Worm (Caenorhabditis elegans): ENCODE measurements around the gene Y113G7B.27.

ce11 chrV:20165808-20166207 is 26.8 kb upstream of the Y113G7B.27 start:
- TF ChIP-seq snpc-4 (tag; optimal IDR thresholded peaks at IDR 0.05), result no peak
- no peak for TF ChIP-seq nhr-237 (tag; optimal IDR thresholded peaks at IDR 0.05)
- no peak for TF ChIP-seq lsy-2 (tag; optimal IDR thresholded peaks at IDR 0.05)
- no peak for TF ChIP-seq unc-62 (GFP tag; optimal IDR thresholded peaks at IDR 0.05)
- no peak for TF ChIP-seq ham-2 (GFP tag; optimal IDR thresholded peaks at IDR 0.05)
- no peak for TF ChIP-seq lin-32 (GFP tag; optimal IDR thresholded peaks at IDR 0.05)
- TF ChIP-seq nhr-76 (tag; optimal IDR thresholded peaks at IDR 0.05), result no peak
- TF ChIP-seq unc-39 (tag; optimal IDR thresholded peaks at IDR 0.05), result no peak
- no peak for TF ChIP-seq elt-1 (tag; optimal IDR thresholded peaks at IDR 0.05; ENCODE audit: borderline replicate concordance, insufficient read depth)
- no peak for TF ChIP-seq sptf-1 (tag; optimal IDR thresholded peaks at IDR 0.05)
- no peak for TF ChIP-seq pha-4 (tag; optimal IDR thresholded peaks at IDR 0.05)
